Fruit fly (Drosophila melanogaster) whole organism, embryonic: ENCODE data around the gene CG11251.

ENCODE experiments used
- ATbp ChIP-seq: fragments of 200-800 bp; sonication (Bioruptor generic); optimal IDR thresholded peaks from 2 replicates; lab custom pipeline; 2017; ENCODE audit warnings: missing biosample characterization, mild to moderate bottlenecking, missing genetic modification characterization, missing genetic modification reagents
- Ada2b ChIP-seq: fragments of 200-800 bp; sonication (Bioruptor generic); IDR thresholded peaks from 2 replicates; pipeline ENCODE4 v1.3.6; 2022; ENCODE audit warnings: missing biosample characterization, missing genetic modification characterization
- Bgb ChIP-seq: fragments of 200-800 bp; sonication (Bioruptor generic); IDR thresholded peaks from 2 replicates; pipeline ENCODE4 v1.3.6; 2022; ENCODE audit warnings: missing biosample characterization, missing genetic modification characterization; ENCODE audit not compliant: partially characterized antibody
- CG10321 ChIP-seq: fragments of 200-800 bp; sonication (Bioruptor generic); IDR thresholded peaks from 2 replicates; pipeline ENCODE4 v1.3.6; 2022; ENCODE audit warnings: missing biosample characterization, missing genetic modification characterization
- CG12391 ChIP-seq: fragments of 200-800 bp; sonication (Bioruptor generic); optimal IDR thresholded peaks from 3 replicates; lab custom pipeline; 2018; ENCODE audit warnings: missing biosample characterization, mild to moderate bottlenecking, missing genetic modification characterization, moderate library complexity
- CG12659 ChIP-seq: fragments of 200-800 bp; sonication (Bioruptor generic); optimal IDR thresholded peaks from 3 replicates; lab custom pipeline; 2017; ENCODE audit warnings: mild to moderate bottlenecking, missing biosample characterization, missing genetic modification reagents, missing genetic modification characterization
- CG12744 ChIP-seq: fragments of 200-800 bp; sonication (Bioruptor generic); optimal IDR thresholded peaks from 2 replicates; lab custom pipeline; 2016; ENCODE audit warnings: missing biosample characterization, missing genetic modification characterization
- CG13287 ChIP-seq: fragments of 200-800 bp; sonication (Bioruptor generic); IDR thresholded peaks from 2 replicates; pipeline ENCODE4 v1.3.6; 2022; ENCODE audit warnings: missing biosample characterization, missing genetic modification characterization; ENCODE audit not compliant: partially characterized antibody
- CG13296 ChIP-seq: fragments of 200-800 bp; sonication (Bioruptor generic); optimal IDR thresholded peaks from 3 replicates; lab custom pipeline; 2018; ENCODE audit warnings: missing biosample characterization, mild to moderate bottlenecking, missing genetic modification characterization
- CG13424 ChIP-seq: fragments of 200-800 bp; sonication (Bioruptor generic); optimal IDR thresholded peaks from 2 replicates; lab custom pipeline; 2019; ENCODE audit warnings: missing biosample characterization, mild to moderate bottlenecking, missing genetic modification characterization, moderate library complexity
- CG13624 ChIP-seq: fragments of 200-800 bp; sonication (Bioruptor generic); optimal IDR thresholded peaks from 2 replicates; lab custom pipeline; 2016; ENCODE audit warnings: missing biosample characterization, missing genetic modification characterization
- CG13894 ChIP-seq: fragments of 200-800 bp; sonication (Bioruptor generic); optimal IDR thresholded peaks from 3 replicates; lab custom pipeline; 2018; ENCODE audit warnings: missing biosample characterization, mild to moderate bottlenecking, missing genetic modification characterization, moderate library complexity
- CG14441 ChIP-seq: fragments of 200-800 bp; sonication (Bioruptor generic); IDR thresholded peaks from 2 replicates; pipeline ENCODE4 v1.3.6; 2022; ENCODE audit warnings: missing biosample characterization, missing genetic modification characterization
- CG15696 ChIP-seq: fragments of 200-800 bp; sonication (Bioruptor generic); optimal IDR thresholded peaks from 2 replicates; lab custom pipeline; 2019; ENCODE audit warnings: missing biosample characterization, mild to moderate bottlenecking, missing genetic modification characterization, moderate library complexity
- CG1792 ChIP-seq: fragments of 200-800 bp; sonication (Bioruptor generic); optimal IDR thresholded peaks from 2 replicates; lab custom pipeline; 2016; ENCODE audit warnings: missing biosample characterization, missing genetic modification characterization
- CG2199 ChIP-seq: fragments of 200-800 bp; sonication (Bioruptor generic); IDR thresholded peaks from 3 replicates; pipeline ENCODE4 v1.3.6; 2022; ENCODE audit warnings: missing biosample characterization, missing genetic modification characterization
- CG30403 ChIP-seq: fragments of 200-800 bp; sonication (Bioruptor generic); optimal IDR thresholded peaks from 3 replicates; lab custom pipeline; 2016; ENCODE audit warnings: missing biosample characterization, missing genetic modification characterization
- CG3726 ChIP-seq: fragments of 200-800 bp; sonication (Bioruptor generic); IDR thresholded peaks from 3 replicates; pipeline ENCODE4, ENCODE4 v1.3.6; 2022; ENCODE audit warnings: missing biosample characterization, missing genetic modification characterization
- CG4854 ChIP-seq: fragments of 200-800 bp; sonication (Bioruptor generic); optimal IDR thresholded peaks from 2 replicates; lab custom pipeline; 2016; ENCODE audit warnings: missing biosample characterization, missing genetic modification characterization, inconsistent platforms
- CG6854 ChIP-seq: fragments of 200-800 bp; sonication (Bioruptor generic); optimal IDR thresholded peaks from 3 replicates; lab custom pipeline; 2017; ENCODE audit warnings: missing biosample characterization, mild to moderate bottlenecking, missing genetic modification characterization
- CG7556 ChIP-seq: fragments of 200-800 bp; sonication (Bioruptor generic); optimal IDR thresholded peaks from 2 replicates; lab custom pipeline; 2017; ENCODE audit warnings: missing biosample characterization, mild to moderate bottlenecking, missing genetic modification characterization
- CG7987 ChIP-seq: fragments of 200-800 bp; sonication (Bioruptor generic); optimal IDR thresholded peaks from 2 replicates; lab custom pipeline; 2018; ENCODE audit warnings: missing biosample characterization, mild to moderate bottlenecking, missing genetic modification characterization, moderate library complexity
- CG8478 ChIP-seq: fragments of >200 bp; optimal IDR thresholded peaks from 2 replicates; lab custom pipeline; 2018
- Chrac-16 ChIP-seq: fragments of 200-800 bp; sonication (Bioruptor generic); optimal IDR thresholded peaks from 3 replicates; lab custom pipeline; 2016; ENCODE audit warnings: missing biosample characterization, missing genetic modification characterization
- CrebB ChIP-seq: fragments of 200-800 bp; sonication (Bioruptor generic); optimal IDR thresholded peaks from 3 replicates; lab custom pipeline; 2018; ENCODE audit warnings: missing biosample characterization, mild to moderate bottlenecking, missing genetic modification characterization
- Dip2 ChIP-seq: fragments of 200-800 bp; sonication (Bioruptor generic); IDR thresholded peaks from 2 replicates; pipeline ENCODE4 v1.3.6; 2022; ENCODE audit warnings: missing biosample characterization, missing genetic modification characterization
- ERR ChIP-seq: fragments of 200-800 bp; sonication (Bioruptor generic); optimal IDR thresholded peaks from 2 replicates; lab custom pipeline; 2016; ENCODE audit warnings: missing biosample characterization, missing genetic modification characterization
- Gug ChIP-seq: fragments of 200-800 bp; sonication (Bioruptor generic); IDR thresholded peaks from 4 replicates; pipeline ENCODE4 v1.3.6; 2022; ENCODE audit warnings: missing biosample characterization, missing genetic modification characterization
- Hsf ChIP-seq: fragments of 200-800 bp; sonication (Bioruptor generic); optimal IDR thresholded peaks from 3 replicates; lab custom pipeline; 2016; ENCODE audit warnings: missing biosample characterization, missing genetic modification characterization
- Lim3 ChIP-seq: fragments of 200-800 bp; sonication (Bioruptor generic); IDR thresholded peaks from 2 replicates; pipeline ENCODE4 v1.3.6; 2022; ENCODE audit warnings: missing biosample characterization, missing genetic modification characterization
- NFAT ChIP-seq: fragments of 200-800 bp; sonication (Bioruptor generic); IDR thresholded peaks from 2 replicates; pipeline ENCODE4 v1.3.6; 2022; ENCODE audit warnings: missing biosample characterization, missing genetic modification characterization
- Neu2 ChIP-seq: fragments of 200-800 bp; sonication (Bioruptor generic); optimal IDR thresholded peaks from 3 replicates; lab custom pipeline; 2016; ENCODE audit warnings: missing biosample characterization, missing genetic modification characterization, borderline replicate concordance
- Sox102F ChIP-seq: fragments of 200-800 bp; sonication (Bioruptor generic); optimal IDR thresholded peaks from 2 replicates; lab custom pipeline; 2018; ENCODE audit warnings: missing biosample characterization, mild to moderate bottlenecking, missing genetic modification characterization, moderate library complexity
- Trl ChIP-seq, 3 experiments: fragments of >200 bp in 2 of 3; fragments of 200-800 bp in 1 of 3; sonication (Bioruptor generic) in 1 of 3; optimal IDR thresholded peaks; 2 replicates in 1 of 3; 3 replicates in 2 of 3; lab custom pipeline; 2016 to 2017; ENCODE audit warnings: missing biosample characterization in 1 of 3, missing genetic modification characterization in 1 of 3
- amos ChIP-seq: fragments of 200-800 bp; sonication (Bioruptor generic); IDR thresholded peaks from 2 replicates; pipeline ENCODE4 v1.3.6; 2022; ENCODE audit warnings: missing biosample characterization, missing genetic modification characterization; ENCODE audit not compliant: partially characterized antibody
- aop ChIP-seq: fragments of 200-800 bp; sonication (Bioruptor generic); IDR thresholded peaks from 2 replicates; pipeline ENCODE4 v1.3.6; 2022; ENCODE audit warnings: missing biosample characterization, missing genetic modification characterization
- chif ChIP-seq, 2 experiments: fragments of 200-800 bp; sonication (Bioruptor generic); optimal IDR thresholded peaks; 3 replicates each; lab custom pipeline; 2016; ENCODE audit warnings: missing biosample characterization in 2 of 2, missing genetic modification characterization in 2 of 2
- dm ChIP-seq: fragments of 200-800 bp; sonication (Bioruptor generic); optimal IDR thresholded peaks from 3 replicates; lab custom pipeline; 2016; ENCODE audit warnings: missing biosample characterization, missing genetic modification characterization
- gce ChIP-seq: fragments of 200-800 bp; sonication (Bioruptor generic); IDR thresholded peaks from 3 replicates; pipeline ENCODE4 v1.3.6; 2022; ENCODE audit warnings: missing biosample characterization, missing genetic modification characterization
- h ChIP-seq: fragments of >200 bp; optimal IDR thresholded peaks from 2 replicates; lab custom pipeline; 2017
- lilli ChIP-seq: fragments of 200-800 bp; sonication (Bioruptor generic); optimal IDR thresholded peaks from 3 replicates; lab custom pipeline; 2016; ENCODE audit warnings: missing biosample characterization, missing genetic modification characterization
- luna ChIP-seq: fragments of 200-800 bp; sonication (Bioruptor generic); optimal IDR thresholded peaks from 2 replicates; lab custom pipeline; 2016; ENCODE audit warnings: missing biosample characterization, missing genetic modification characterization
- phol ChIP-seq: fragments of 200-800 bp; sonication (Bioruptor generic); optimal IDR thresholded peaks from 3 replicates; lab custom pipeline; 2018; ENCODE audit warnings: missing biosample characterization, mild to moderate bottlenecking, missing genetic modification characterization, moderate library complexity
- salm ChIP-seq: fragments of 200-800 bp; sonication (Bioruptor generic); optimal IDR thresholded peaks from 2 replicates; lab custom pipeline; 2018; ENCODE audit warnings: missing biosample characterization, mild to moderate bottlenecking, missing genetic modification characterization
- slbo ChIP-seq: fragments of 200-800 bp; sonication (Bioruptor generic); IDR thresholded peaks from 2 replicates; pipeline ENCODE4 v1.3.6; 2022; ENCODE audit warnings: missing biosample characterization, missing genetic modification characterization
- stc ChIP-seq: fragments of 200-800 bp; sonication (Bioruptor generic); IDR thresholded peaks from 2 replicates; pipeline ENCODE4 v1.3.6; 2022; ENCODE audit warnings: missing biosample characterization, missing genetic modification characterization
- trh ChIP-seq: fragments of 200-800 bp; sonication (Bioruptor generic); optimal IDR thresholded peaks from 2 replicates; lab custom pipeline; 2016; ENCODE audit warnings: missing biosample characterization, missing genetic modification characterization
- tx ChIP-seq: fragments of 200-800 bp; sonication (Bioruptor generic); optimal IDR thresholded peaks from 2 replicates; lab custom pipeline; 2016; ENCODE audit warnings: missing biosample characterization, missing genetic modification characterization
- wor ChIP-seq: fragments of 200-800 bp; sonication (Bioruptor generic); IDR thresholded peaks from 2 replicates; pipeline ENCODE4 v1.3.6; 2022; ENCODE audit warnings: missing biosample characterization, missing genetic modification characterization

Gene CG11251

DNA sequence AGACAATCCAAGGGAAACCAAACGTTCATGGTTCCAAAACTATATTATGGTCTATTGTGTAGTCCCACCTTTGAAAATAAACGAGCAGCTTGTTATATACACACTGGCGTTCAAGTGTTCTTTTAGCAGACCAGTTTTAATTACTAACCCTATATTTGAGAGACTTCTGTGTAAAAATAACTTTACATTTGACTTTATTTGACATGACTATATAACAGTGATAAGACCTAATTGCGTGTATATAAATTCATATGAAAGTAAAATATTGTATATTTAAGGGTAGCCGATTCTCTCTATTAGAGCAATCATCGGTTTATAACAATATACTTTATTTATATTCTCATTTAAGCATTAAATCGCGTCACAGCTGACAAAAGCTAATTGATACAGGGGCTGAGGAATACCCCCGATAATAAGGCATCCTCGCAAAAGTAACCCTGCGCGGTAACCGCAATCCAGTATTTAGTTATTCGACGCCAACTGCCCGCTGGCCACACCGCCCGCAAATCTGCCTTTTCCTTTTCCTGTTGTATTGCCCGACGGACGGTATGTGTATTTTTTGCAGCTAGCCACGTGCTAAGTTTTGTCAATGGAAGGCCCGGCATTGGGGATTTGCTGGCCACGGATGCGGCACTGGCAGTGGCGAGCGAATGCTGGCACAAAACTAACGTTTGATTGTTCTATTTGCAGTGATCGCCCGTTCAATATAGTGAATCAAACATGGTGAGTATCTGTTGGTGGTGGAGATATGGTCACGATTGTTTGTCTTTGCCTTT, 48.3 kb downstream of the CG11251 start, which contains the start of gene RpS4 (continued):
- TF ChIP-seq Trl (optimal IDR thresholded peaks at IDR 0.05; lab: Kevin White, UChicago) (no peak), Trl (GFP tag; optimal IDR thresholded peaks at IDR 0.05; lab: Kevin White, UChicago) (peak; percentile 89), Bgb (GFP tag; lab: Robert Waterston, UW) (peak; percentile 57; the same call in 1 of the 2 replicates), CG12744 (GFP tag; lab: Kevin White, UChicago) (peak; percentile 79), CG6854 (peak; percentile 94), chif (GFP tag; optimal IDR thresholded peaks at IDR 0.05; lab: Kevin White, UChicago) (peak; percentile 76 to 77), CG13624 (peak; percentile 84), Sox102F (GFP tag; lab: Kevin White, UChicago) (no peak), ATbp (peak; percentile 94), CG4854 (GFP tag; lab: Kevin White, UChicago) (peak; percentile 81), CG12391 (tag; lab: Kevin White, UChicago) (peak; percentile 80), dm (GFP tag; lab: Kevin White, UChicago) (peak; percentile 98), Ada2b (peak; percentile 53), lilli (peak; percentile 74), Lim3 (GFP tag; lab: Robert Waterston, UW) (0 out of 2 replicates have a peak, but pooled peaks have one; percentile 51), luna (GFP tag; lab: Kevin White, UChicago) (peak; percentile 69), NFAT (peak; percentile 92), CG7556 (GFP tag; lab: Kevin White, UChicago) (peak; percentile 64), slbo (GFP tag; lab: Robert Waterston, UW) (peak; percentile 89), trh (peak; percentile 68), CG12659 (peak; percentile 95), ERR (peak; percentile 76), CrebB (tag; lab: Kevin White, UChicago) (peak; percentile 97), CG8478 (lab: Kevin White, UChicago) (no peak), CG15696 (tag; lab: Kevin White, UChicago) (peak; percentile 54), wor (no peak), aop (GFP tag; lab: Robert Waterston, UW) (no peak), stc (GFP tag; lab: Robert Waterston, UW) (peak; percentile 84), Hsf (GFP tag; lab: Kevin White, UChicago) (peak; percentile 86), salm (tag; lab: Kevin White, UChicago) (peak; percentile 88), h (no peak), tx (GFP tag; lab: Kevin White, UChicago) (peak; percentile 36), amos (GFP tag; lab: Robert Waterston, UW) (peak; percentile 58), CG7987 (GFP tag; lab: Kevin White, UChicago) (peak; percentile 99), CG10321 (GFP tag; lab: Robert Waterston, UW) (peak; percentile 69; the same call in 1 of the 2 replicates), CG13424 (tag; lab: Kevin White, UChicago) (peak; percentile 57), phol (peak; percentile 72), CG13287 (peak; percentile 33; the same call in 1 of the 2 replicates), CG30403 (GFP tag; lab: Kevin White, UChicago) (peak; percentile 73), CG1792 (GFP tag; lab: Kevin White, UChicago) (peak; percentile 75), Chrac-16 (GFP tag; lab: Kevin White, UChicago) (peak; percentile 46), CG14441 (GFP tag; lab: Robert Waterston, UW) (peak; percentile 75), CG2199 (GFP tag; lab: Robert Waterston, UW) (peak; percentile 86; the same call in 2 of the 3 replicates), CG13894 (peak; percentile 88), gce (GFP tag; lab: Robert Waterston, UW) (peak; percentile 92), Dip2 (GFP tag; lab: Robert Waterston, UW) (peak; percentile 62), Neu2 (GFP tag; lab: Kevin White, UChicago) (peak; percentile 65), CG3726 (GFP tag; lab: Robert Waterston, UW) (peak; percentile 82), Gug (peak; percentile 89), CG13296 (GFP tag; lab: Kevin White, UChicago) (peak; percentile 96)
